Fruit fly (Drosophila melanogaster): ENCODE measurements around the gene 140up.

Gene 140up

DNA sequence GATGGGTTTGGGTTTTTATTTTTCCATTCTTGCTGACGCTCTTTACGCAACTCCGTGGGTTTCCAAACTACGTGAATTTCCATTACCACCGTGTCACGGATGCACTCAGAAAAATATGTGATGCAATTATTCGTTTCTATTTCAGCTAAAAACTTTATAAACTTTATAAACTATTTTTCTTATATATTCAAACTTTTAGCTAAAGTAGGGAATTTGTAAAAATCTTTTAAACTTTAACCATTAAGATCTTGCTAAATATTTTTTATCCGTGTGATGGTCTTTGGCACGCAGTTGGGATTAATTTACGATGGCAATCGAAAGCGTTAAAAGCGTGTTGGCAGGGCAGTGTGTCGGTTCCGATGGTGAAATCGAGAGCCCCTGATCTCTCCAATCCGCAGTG lies 29.9 kb downstream of the 140up start (continued):
- peak; percentile 70 for TF ChIP-seq HLH3B (GFP tag; IDR thresholded peaks at IDR 0.05)
- peak; percentile 77 for TF ChIP-seq gem (tag; optimal IDR thresholded peaks at IDR 0.05)
- peak; percentile 39 for TF ChIP-seq CG6689 (GFP tag; IDR thresholded peaks at IDR 0.05)
- TF ChIP-seq ranshi (GFP tag; IDR thresholded peaks at IDR 0.05), result 0 out of 2 replicates have a peak, but pooled peaks have one; percentile 13
- TF ChIP-seq CG12659 (GFP tag; optimal IDR thresholded peaks at IDR 0.05), result peak; percentile 26
- TF ChIP-seq dmrt99B (tag; optimal IDR thresholded peaks at IDR 0.05), result peak; percentile 78
- peak; percentile 44; the same call in 1 of the 2 replicates for TF ChIP-seq H2.0 (GFP tag; IDR thresholded peaks at IDR 0.05)
- peak; percentile 46 for TF ChIP-seq CG4424 (GFP tag; optimal IDR thresholded peaks at IDR 0.05)
- peak; percentile 16 for TF ChIP-seq CG9727 (GFP tag; optimal IDR thresholded peaks at IDR 0.05)
- peak; percentile 9 for TF ChIP-seq CG4707 (GFP tag; optimal IDR thresholded peaks at IDR 0.05)
- peak; percentile 33 for TF ChIP-seq ind (GFP tag; optimal IDR thresholded peaks at IDR 0.05)
- peak; percentile 75 for TF ChIP-seq Blimp-1 (GFP tag; optimal IDR thresholded peaks at IDR 0.05)
- TF ChIP-seq CG2712 (tag; optimal IDR thresholded peaks at IDR 0.05), result peak; percentile 72
- TF ChIP-seq Six4 (GFP tag; optimal IDR thresholded peaks at IDR 0.05), result peak; percentile 21
- peak; percentile 26; the same call in 1 of the 3 replicates for TF ChIP-seq CG7357 (GFP tag; IDR thresholded peaks at IDR 0.05)
- no peak for TF ChIP-seq CG12744 (GFP tag; optimal IDR thresholded peaks at IDR 0.05)
- peak; percentile 60 for TF ChIP-seq CG12391 (tag; optimal IDR thresholded peaks at IDR 0.05)
- peak; percentile 55 for TF ChIP-seq CG14014 (GFP tag; IDR thresholded peaks at IDR 0.05)
- peak; percentile 77 for TF ChIP-seq Sox102F (GFP tag; optimal IDR thresholded peaks at IDR 0.05)
- peak; percentile 41 for TF ChIP-seq az2 (GFP tag; optimal IDR thresholded peaks at IDR 0.05)
- TF ChIP-seq CG3847 (GFP tag; IDR thresholded peaks at IDR 0.05), result peak; percentile 26; the same call in 1 of the 2 replicates
- no peak for TF ChIP-seq D (optimal IDR thresholded peaks at IDR 0.05)
- peak; percentile 34 for TF ChIP-seq D (GFP tag; optimal IDR thresholded peaks at IDR 0.05)
- no peak for TF ChIP-seq CG6791 (GFP tag; IDR thresholded peaks at IDR 0.05; ENCODE audit: partially characterized antibody)
- TF ChIP-seq lilli (GFP tag; optimal IDR thresholded peaks at IDR 0.05), result peak; percentile 15
- TF ChIP-seq CG14710 (tag; optimal IDR thresholded peaks at IDR 0.05), result peak; percentile 28
- peak; percentile 33 for TF ChIP-seq Hmr (GFP tag; optimal IDR thresholded peaks at IDR 0.05)
- peak; percentile 31; the same call in 1 of the 2 replicates for TF ChIP-seq ttk (GFP tag; IDR thresholded peaks at IDR 0.05)
- TF ChIP-seq pan (optimal IDR thresholded peaks at IDR 0.05), result no peak
- TF ChIP-seq pan (GFP tag; optimal IDR thresholded peaks at IDR 0.05 in 1 of 2, IDR thresholded peaks at IDR 0.05 in 1 of 2), result peak in 1 of 2 experiments; percentile 62
- no peak for TF ChIP-seq CG16815 (GFP tag; optimal IDR thresholded peaks at IDR 0.05)
- peak; percentile 22 for TF ChIP-seq tin (GFP tag; optimal IDR thresholded peaks at IDR 0.05)
- no peak for TF ChIP-seq Mes4 (GFP tag; optimal IDR thresholded peaks at IDR 0.05)
- TF ChIP-seq Atf6 (GFP tag; IDR thresholded peaks at IDR 0.05), result peak; percentile 39; the same call in 1 of the 2 replicates
- peak; percentile 50 for TF ChIP-seq Fer3 (tag; optimal IDR thresholded peaks at IDR 0.05)
- 0 out of 2 replicates have a peak, but pooled peaks have one; percentile 21 for TF ChIP-seq Adf1 (GFP tag; IDR thresholded peaks at IDR 0.05)
- TF ChIP-seq chm (GFP tag; IDR thresholded peaks at IDR 0.05), result no peak
- peak; percentile 57 for TF ChIP-seq CG10979 (tag; optimal IDR thresholded peaks at IDR 0.05)
- TF ChIP-seq sim (GFP tag; IDR thresholded peaks at IDR 0.05), result no peak
- TF ChIP-seq CG9437 (GFP tag; optimal IDR thresholded peaks at IDR 0.05), result peak; percentile 31
- peak; percentile 19 for TF ChIP-seq CG3281 (GFP tag; optimal IDR thresholded peaks at IDR 0.05)
- no peak for TF ChIP-seq CG13624 (GFP tag; optimal IDR thresholded peaks at IDR 0.05)
- peak; percentile 42 for TF ChIP-seq Ssrp (tag; optimal IDR thresholded peaks at IDR 0.05)
- no peak for TF ChIP-seq CG9932 (GFP tag; IDR thresholded peaks at IDR 0.05)
- TF ChIP-seq CHES-1-like (GFP tag; optimal IDR thresholded peaks at IDR 0.05), result no peak
- peak; percentile 19 for TF ChIP-seq CG12104 (GFP tag; optimal IDR thresholded peaks at IDR 0.05)
- peak; percentile 41 for TF ChIP-seq esg (GFP tag; conservative IDR thresholded peaks at IDR 0.05)
- TF ChIP-seq CG1792 (GFP tag; optimal IDR thresholded peaks at IDR 0.05), result no peak
- TF ChIP-seq Oaz (GFP tag; IDR thresholded peaks at IDR 0.05), result peak; percentile 36; the same call in 1 of the 2 replicates
- peak; percentile 16 for TF ChIP-seq CG10209 (GFP tag; optimal IDR thresholded peaks at IDR 0.05)
- peak; percentile 54 for TF ChIP-seq cwo (GFP tag; optimal IDR thresholded peaks at IDR 0.05)

Measured in whole organism, embryonic.